Worm (Caenorhabditis elegans) whole organism, L4 larva: ENCODE data around the gene cest-4.

Source experiments
- aly-2 ChIP-seq: sonication (generic microtip); optimal IDR thresholded peaks from 2 replicates; lab custom pipeline; 2018; ENCODE audit warnings: missing biosample characterization, missing genetic modification characterization
- hlh-30 ChIP-seq: sonication (generic microtip); optimal IDR thresholded peaks from 2 replicates; lab custom pipeline; 2017; ENCODE audit warnings: antibody characterized with exemption, mild to moderate bottlenecking, missing genetic modification characterization, missing compliant biosample characterization; ENCODE audit not compliant: insufficient read depth
- tag-97 ChIP-seq: fragments of 200-800 bp; sonication (Bioruptor generic); IDR thresholded peaks from 2 replicates; pipeline ENCODE4 v1.3.6; 2022; ENCODE audit warnings: missing genetic modification characterization, missing compliant biosample characterization

DNA sequence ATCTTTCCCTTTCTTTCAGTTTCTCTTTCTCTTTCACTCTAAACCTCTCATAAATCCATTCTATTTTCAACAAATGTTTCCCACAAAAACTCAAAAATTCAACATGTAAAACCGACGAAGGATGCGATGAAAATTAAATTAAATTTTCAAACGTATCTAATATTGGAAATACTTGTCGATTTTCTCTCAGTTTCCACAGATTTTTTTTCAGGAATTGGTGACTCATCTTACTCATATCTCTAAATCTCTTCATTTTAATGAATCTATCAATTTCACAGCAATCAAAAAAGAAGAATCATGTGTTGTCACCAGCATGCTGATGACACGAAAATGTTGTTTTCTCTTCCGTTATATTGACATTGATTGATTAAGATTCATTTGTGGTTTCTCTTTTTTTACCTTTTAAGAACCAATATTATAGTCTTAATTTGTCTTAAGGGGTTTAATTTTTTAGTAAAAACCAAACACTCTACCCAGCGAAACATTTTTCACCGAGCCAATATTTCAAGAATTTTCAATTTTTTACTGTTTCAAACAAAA lies 1.7 kb upstream of the cest-4 start:
- TF ChIP-seq aly-2 (tag; lab: Kevin White, UChicago) (no peak), tag-97 (GFP tag; lab: Robert Waterston, UW) (no peak), hlh-30 (tag; lab: Kevin White, UChicago) (peak; percentile 37)
